Worm (Caenorhabditis elegans): ENCODE results near the gene C25A8.2.

DNA sequence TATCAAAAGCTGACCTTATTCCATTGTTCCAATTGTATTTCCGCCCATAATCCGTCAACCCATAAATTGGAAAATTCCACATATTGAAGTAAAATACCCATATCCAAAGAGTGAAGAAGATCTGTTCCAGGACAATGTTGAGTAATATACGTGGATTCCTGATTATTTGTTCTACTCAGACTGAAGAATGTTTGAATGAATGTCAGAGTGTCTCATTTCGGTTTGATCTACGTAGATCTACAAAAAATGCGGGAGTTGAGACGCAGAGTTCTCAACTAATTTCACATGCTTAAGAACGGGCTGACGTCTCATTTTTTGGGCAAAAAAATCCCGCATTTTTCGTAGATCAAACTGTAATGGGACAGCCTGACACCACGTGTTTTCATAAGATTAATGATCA is 37.2 kb upstream of the C25A8.2 start, which contains the start of gene nhr-249:
- TF ChIP-seq ama-1 (optimal IDR thresholded peaks at IDR 0.05), result no peak
- no peak for TF ChIP-seq flt-1 (GFP tag; IDR thresholded peaks at IDR 0.05)
- no peak for TF ChIP-seq ceh-36 (tag; optimal IDR thresholded peaks at IDR 0.05)
- TF ChIP-seq ceh-13 (GFP tag; optimal IDR thresholded peaks at IDR 0.05), result no peak
- no peak for TF ChIP-seq B0310.2 (tag; optimal IDR thresholded peaks at IDR 0.05)
- TF ChIP-seq hmbx-1 (tag; optimal IDR thresholded peaks at IDR 0.05), result no peak
- TF ChIP-seq ets-7 (tag; optimal IDR thresholded peaks at IDR 0.05), result no peak

All from whole organism, early embryonic.